Worm (Caenorhabditis elegans) whole organism, late embryonic: ENCODE measurements around the gene vps-18.

ENCODE experiments used
- K02D7.2 ChIP-seq: sonication (generic microtip); optimal IDR thresholded peaks from 2 replicates; lab custom pipeline; 2017; ENCODE audit warnings: mild to moderate bottlenecking, missing genetic modification characterization, missing compliant biosample characterization
- K09A11.1 ChIP-seq: sonication (generic microtip); optimal IDR thresholded peaks from 2 replicates; lab custom pipeline; 2017; ENCODE audit warnings: antibody characterized with exemption, mild to moderate bottlenecking, missing genetic modification characterization, missing compliant biosample characterization; ENCODE audit not compliant: insufficient read depth
- T23F11.4 ChIP-seq: fragments of 200-800 bp; sonication (Bioruptor generic); optimal IDR thresholded peaks from 2 replicates; lab custom pipeline; 2018; ENCODE audit warnings: mild to moderate bottlenecking, missing genetic modification characterization, missing compliant biosample characterization
- ama-1 ChIP-seq: fragments of 150-350 bp; optimal IDR thresholded peaks from 2 replicates; lab custom pipeline; 2014
- ceh-14 ChIP-seq: sonication (generic microtip); optimal IDR thresholded peaks from 2 replicates; lab custom pipeline; 2016; ENCODE audit warnings: missing genotype, missing genetic modification characterization, missing compliant biosample characterization
- ceh-18 ChIP-seq: sonication (generic microtip); optimal IDR thresholded peaks from 2 replicates; lab custom pipeline; 2016; ENCODE audit warnings: missing genetic modification characterization, missing compliant biosample characterization
- ceh-31 ChIP-seq: sonication (generic microtip); optimal IDR thresholded peaks from 2 replicates; lab custom pipeline; 2016; ENCODE audit warnings: missing genetic modification characterization, missing compliant biosample characterization
- ceh-34 ChIP-seq: sonication (generic microtip); optimal IDR thresholded peaks from 2 replicates; lab custom pipeline; 2016; ENCODE audit warnings: mild to moderate bottlenecking, missing genetic modification characterization, missing compliant biosample characterization
- ceh-6 ChIP-seq: fragments of 200-800 bp; sonication (Bioruptor generic); optimal IDR thresholded peaks from 2 replicates; lab custom pipeline; 2018; ENCODE audit warnings: mild to moderate bottlenecking, missing genetic modification characterization, missing compliant biosample characterization
- ceh-9 ChIP-seq: sonication (generic microtip); optimal IDR thresholded peaks from 2 replicates; lab custom pipeline; 2016; ENCODE audit warnings: mild to moderate bottlenecking, missing genetic modification characterization, inconsistent platforms, missing compliant biosample characterization
- che-1 ChIP-seq: sonication (generic microtip); optimal IDR thresholded peaks from 2 replicates; lab custom pipeline; 2016; ENCODE audit warnings: mild to moderate bottlenecking, missing genetic modification characterization, missing compliant biosample characterization
- dmd-4 ChIP-seq: sonication (generic microtip); optimal IDR thresholded peaks from 2 replicates; lab custom pipeline; 2016; ENCODE audit warnings: borderline replicate concordance, missing genetic modification characterization, missing compliant biosample characterization
- elt-2 ChIP-seq: sonication (generic microtip); optimal IDR thresholded peaks from 2 replicates; lab custom pipeline; 2016; ENCODE audit warnings: missing genetic modification reagents, missing genetic modification characterization, missing compliant biosample characterization
- elt-4 ChIP-seq: sonication (generic microtip); optimal IDR thresholded peaks from 2 replicates; lab custom pipeline; 2016; ENCODE audit warnings: missing genetic modification characterization, missing compliant biosample characterization
- fkh-10 ChIP-seq: fragments of 150-350 bp; optimal IDR thresholded peaks from 2 replicates; lab custom pipeline; 2014; ENCODE audit warnings: missing biosample characterization, missing genetic modification reagents, missing genetic modification characterization
- fkh-6 ChIP-seq: sonication (generic microtip); optimal IDR thresholded peaks from 2 replicates; lab custom pipeline; 2016; ENCODE audit warnings: missing genetic modification characterization, missing compliant biosample characterization
- gmeb-2 ChIP-seq: sonication (generic microtip); optimal IDR thresholded peaks from 2 replicates; lab custom pipeline; 2016; ENCODE audit warnings: missing genetic modification characterization, inconsistent platforms, missing compliant biosample characterization
- hlh-15 ChIP-seq: sonication (generic microtip); optimal IDR thresholded peaks from 2 replicates; lab custom pipeline; 2016; ENCODE audit warnings: missing genetic modification characterization, missing compliant biosample characterization
- hlh-30 ChIP-seq: sonication (generic microtip); optimal IDR thresholded peaks from 2 replicates; lab custom pipeline; 2017; ENCODE audit warnings: antibody characterized with exemption, missing genetic modification characterization, missing compliant biosample characterization; ENCODE audit not compliant: insufficient read depth
- hlh-8 ChIP-seq: sonication (generic microtip); optimal IDR thresholded peaks from 2 replicates; lab custom pipeline; 2016; ENCODE audit warnings: missing genotype, missing genetic modification characterization, missing compliant biosample characterization
- lim-6 ChIP-seq: sonication (generic microtip); optimal IDR thresholded peaks from 2 replicates; lab custom pipeline; 2016; ENCODE audit warnings: missing genetic modification characterization, missing compliant biosample characterization
- nfya-1 ChIP-seq: sonication (generic microtip); optimal IDR thresholded peaks from 2 replicates; lab custom pipeline; 2017; ENCODE audit warnings: missing genetic modification characterization, mild to moderate bottlenecking, missing compliant biosample characterization, antibody characterized with exemption, moderate library complexity
- nhr-11 ChIP-seq: fragments of 150-350 bp; optimal IDR thresholded peaks from 2 replicates; lab custom pipeline; 2014; ENCODE audit warnings: missing biosample characterization, missing genetic modification characterization
- odd-2 ChIP-seq: sonication (generic microtip); optimal IDR thresholded peaks from 2 replicates; lab custom pipeline; 2017; ENCODE audit warnings: antibody characterized with exemption, mild to moderate bottlenecking, missing genetic modification characterization, missing compliant biosample characterization
- pqm-1 ChIP-seq: sonication (generic microtip); optimal IDR thresholded peaks from 2 replicates; lab custom pipeline; 2016; ENCODE audit warnings: missing genetic modification characterization, missing compliant biosample characterization
- pros-1 ChIP-seq: fragments of 150-350 bp; optimal IDR thresholded peaks from 2 replicates; lab custom pipeline; 2014; ENCODE audit warnings: missing biosample characterization, missing genetic modification reagents, missing genetic modification characterization
- ref-2 ChIP-seq: sonication (generic microtip); optimal IDR thresholded peaks from 2 replicates; lab custom pipeline; 2016; ENCODE audit warnings: missing genetic modification characterization, missing compliant biosample characterization
- sdc-2 ChIP-seq: sonication (generic microtip); optimal IDR thresholded peaks from 2 replicates; lab custom pipeline; 2016; ENCODE audit warnings: missing genotype, missing genetic modification characterization, missing compliant biosample characterization
- sox-4 ChIP-seq: sonication (generic microtip); optimal IDR thresholded peaks from 2 replicates; lab custom pipeline; 2017; ENCODE audit warnings: mild to moderate bottlenecking, missing genetic modification characterization, inconsistent platforms, missing compliant biosample characterization
- tbx-2 ChIP-seq: sonication (generic microtip); optimal IDR thresholded peaks from 2 replicates; lab custom pipeline; 2016; ENCODE audit warnings: missing genetic modification characterization, missing compliant biosample characterization
- tbx-7 ChIP-seq: sonication (generic microtip); optimal IDR thresholded peaks from 2 replicates; lab custom pipeline; 2016; ENCODE audit warnings: missing genotype, missing genetic modification characterization, missing compliant biosample characterization
- ttx-3 ChIP-seq: sonication (generic microtip); optimal IDR thresholded peaks from 2 replicates; lab custom pipeline; 2016; ENCODE audit warnings: missing genetic modification reagents, missing genetic modification characterization, missing compliant biosample characterization
- unc-42 ChIP-seq: sonication (generic microtip); optimal IDR thresholded peaks from 2 replicates; lab custom pipeline; 2016; ENCODE audit warnings: missing genotype, missing genetic modification characterization, missing compliant biosample characterization
- unc-55 ChIP-seq: sonication (generic microtip); optimal IDR thresholded peaks from 2 replicates; lab custom pipeline; 2017; ENCODE audit warnings: missing biosample characterization, missing genetic modification reagents, missing genetic modification characterization
- zip-5 ChIP-seq: sonication (generic microtip); optimal IDR thresholded peaks from 2 replicates; lab custom pipeline; 2016; ENCODE audit warnings: missing genetic modification characterization, missing compliant biosample characterization
- ztf-16 ChIP-seq: sonication (generic microtip); optimal IDR thresholded peaks from 2 replicates; lab custom pipeline; 2017; ENCODE audit warnings: missing genetic modification characterization, missing compliant biosample characterization

The vps-18 gene

ce11 chrII:4490729-4491128 lies 29.8 kb downstream of the vps-18 start, which contains the start of gene T05C1.5:
T05C1.5 (minus strand) TSS chrII:4490829.
- no peak for TF ChIP-seq K02D7.2 (tag; lab: Kevin White, UChicago)

DNA sequence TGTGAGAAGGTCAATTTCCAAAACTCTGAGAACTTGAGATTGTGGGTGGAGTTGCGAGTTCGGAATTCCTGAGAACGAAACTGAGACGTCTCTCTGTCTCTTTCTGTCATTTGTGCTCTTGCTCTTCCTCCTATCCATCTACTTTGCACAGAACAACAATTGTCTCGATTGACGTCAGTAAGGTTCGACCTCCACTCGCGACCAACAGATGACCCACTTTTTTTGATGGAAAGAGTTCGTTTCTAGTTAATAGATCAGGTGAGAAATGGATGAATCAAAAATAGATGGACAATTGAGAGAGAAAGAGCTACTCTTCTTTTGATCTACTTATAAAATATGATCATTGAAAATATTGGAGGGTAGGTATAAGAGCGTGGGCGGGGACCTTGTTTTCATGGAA lies 33.6 kb downstream of the vps-18 start:
- TF ChIP-seq ceh-34 (tag; lab: Kevin White, UChicago) (no peak), gmeb-2 (tag; lab: Kevin White, UChicago) (no peak), dmd-4 (tag; lab: Kevin White, UChicago) (no peak), fkh-6 (tag; lab: Kevin White, UChicago) (no peak), zip-5 (tag; lab: Kevin White, UChicago) (no peak), ceh-9 (tag; lab: Kevin White, UChicago) (no peak), fkh-10 (GFP tag; lab: Kevin White, UChicago) (no peak), unc-42 (tag; lab: Kevin White, UChicago) (no peak), ceh-14 (no peak), che-1 (tag; lab: Kevin White, UChicago) (no peak), sox-4 (tag; lab: Kevin White, UChicago) (no peak), tbx-2 (tag; lab: Kevin White, UChicago) (no peak), odd-2 (no peak), ama-1 (lab: Kevin White, UChicago) (no peak), hlh-15 (tag; lab: Kevin White, UChicago) (no peak), pqm-1 (no peak)

DNA sequence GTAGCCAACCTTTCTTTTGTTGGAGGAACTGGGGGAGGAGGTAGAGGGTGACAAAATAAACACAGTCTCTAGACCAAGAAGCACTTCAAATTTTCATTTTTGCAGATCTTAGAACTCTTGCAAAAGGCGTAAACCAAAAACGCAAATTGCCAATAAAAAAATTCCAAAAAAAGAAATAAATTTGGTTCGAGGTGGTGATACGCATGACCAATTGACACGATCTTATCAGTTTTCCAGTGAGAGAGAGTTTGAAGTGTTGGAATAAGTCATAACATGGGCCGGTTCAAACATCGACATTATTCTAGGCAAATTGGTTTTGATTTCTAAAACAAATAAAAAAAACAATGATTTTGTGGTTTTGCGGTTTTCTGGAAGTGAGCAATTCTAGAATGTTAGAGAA lies 34.9 kb downstream of the vps-18 start:
- TF ChIP-seq ttx-3 (tag; lab: Kevin White, UChicago) (no peak), nfya-1 (tag; lab: Kevin White, UChicago) (no peak)
- TF ChIP-seq, all 69 proteins: peak for 0

DNA sequence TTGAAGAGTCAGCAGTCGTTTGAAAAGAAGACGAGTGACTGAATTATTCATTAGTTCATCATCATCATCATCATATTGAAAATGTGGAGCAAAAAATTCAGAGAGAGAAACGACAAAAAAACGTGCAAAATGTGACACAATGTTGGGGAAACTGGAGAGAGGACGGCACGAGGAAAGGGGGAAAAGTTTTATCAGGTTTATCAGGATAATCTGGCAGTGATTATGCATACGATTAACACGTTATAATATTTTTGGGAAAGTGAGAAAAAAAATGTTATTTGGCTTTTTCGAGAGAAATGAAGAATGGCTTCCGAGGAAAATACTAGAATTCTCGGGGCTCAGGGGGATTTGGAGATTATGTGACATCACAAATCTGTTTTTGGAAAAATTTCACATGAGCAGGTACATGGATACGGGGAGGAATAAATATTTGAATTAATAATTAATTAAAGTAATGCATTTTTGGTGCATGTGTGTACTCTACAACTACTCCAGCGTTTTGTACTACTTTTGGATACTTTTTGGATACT lies 44.2 kb downstream of the vps-18 start, which contains the start of gene camt-1:
Gene camt-1 (minus strand): TSS at position 51 of the 530 bp plus-strand sequence.
- TF ChIP-seq lim-6: no peak
- TF ChIP-seq hlh-30 (tag; lab: Kevin White, UChicago): no peak
- no peak for TF ChIP-seq unc-42 (tag; lab: Kevin White, UChicago)
- no peak for TF ChIP-seq nhr-11 (tag; lab: Kevin White, UChicago)
- TF ChIP-seq K09A11.1: no peak
- TF ChIP-seq ztf-16 (tag; lab: Kevin White, UChicago): no peak

DNA sequence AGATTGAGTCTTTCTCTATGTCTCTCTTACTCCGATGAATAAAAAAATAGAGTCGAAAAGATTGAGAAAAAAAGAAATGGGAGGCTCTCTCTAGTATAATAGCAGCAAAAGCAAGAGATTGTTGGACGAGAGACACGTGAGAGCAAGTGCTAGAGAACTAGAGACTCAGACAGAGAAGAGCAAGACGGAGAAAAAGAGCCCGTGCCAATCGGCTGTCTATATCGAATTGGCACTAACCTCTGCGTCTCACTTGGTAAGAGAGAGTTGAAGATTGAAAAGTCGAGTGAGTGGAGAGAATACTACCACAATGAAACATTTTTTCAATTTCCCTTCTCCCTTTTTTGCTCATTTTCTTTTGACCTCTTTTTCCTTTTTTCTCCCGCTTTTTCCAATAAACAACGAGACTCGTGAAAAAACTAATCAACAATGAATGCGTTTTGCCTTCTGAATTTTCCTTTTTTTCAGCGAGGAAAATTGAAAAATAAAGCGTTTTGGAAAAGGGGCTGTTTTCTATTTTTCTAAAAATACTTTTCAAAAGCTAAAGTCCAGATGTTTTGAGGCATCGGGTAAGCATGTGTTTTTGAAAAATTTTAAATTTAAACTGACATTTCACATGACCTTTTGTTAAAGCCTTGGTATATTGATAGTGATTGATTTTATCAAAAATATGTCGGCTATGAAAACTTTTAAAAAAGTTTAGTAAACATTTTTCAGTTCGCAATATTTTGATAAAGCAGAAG lies 45.8 kb downstream of the vps-18 start:
- TF ChIP-seq ceh-31 (tag; lab: Kevin White, UChicago): peak; percentile 56
- TF ChIP-seq nfya-1 (tag; lab: Kevin White, UChicago): peak; percentile 92
- peak; percentile 83 for TF ChIP-seq unc-42 (tag; lab: Kevin White, UChicago)
- peak; percentile 30 for TF ChIP-seq ceh-34 (tag; lab: Kevin White, UChicago)
- no peak for TF ChIP-seq T23F11.4
- no peak for TF ChIP-seq ztf-16 (tag; lab: Kevin White, UChicago)
- TF ChIP-seq sdc-2: peak; percentile 4
- TF ChIP-seq tbx-2 (tag; lab: Kevin White, UChicago): peak; percentile 42
- TF ChIP-seq ceh-6: no peak
- no peak for TF ChIP-seq hlh-8 (tag; lab: Kevin White, UChicago)
- no peak for TF ChIP-seq nhr-11 (tag; lab: Kevin White, UChicago)
- TF ChIP-seq elt-2 (tag; lab: Kevin White, UChicago): no peak
- no peak for TF ChIP-seq tbx-7 (tag; lab: Kevin White, UChicago)
- TF ChIP-seq unc-55 (GFP tag; lab: Kevin White, UChicago): peak; percentile 77
- TF ChIP-seq ceh-14: peak; percentile 83
- no peak for TF ChIP-seq elt-4
- no peak for TF ChIP-seq ref-2 (tag; lab: Kevin White, UChicago)
- TF ChIP-seq ceh-18 (tag; lab: Kevin White, UChicago): peak; percentile 70
- TF ChIP-seq hlh-30 (tag; lab: Kevin White, UChicago): peak; percentile 86
- peak; percentile 26 for TF ChIP-seq pros-1
- TF ChIP-seq, all 69 proteins: peak for 11
